Fruit fly (Drosophila melanogaster) whole organism, wandering third instar larva: ENCODE measurements around the gene Cep290.

ENCODE experiments used
- Abd-B ChIP-seq: fragments of >200 bp; optimal IDR thresholded peaks from 2 replicates; lab custom pipeline; 2017; ENCODE audit warnings: missing biosample characterization, missing genetic modification characterization
- CG32264 ChIP-seq: fragments of 200-800 bp; sonication (Bioruptor generic); optimal IDR thresholded peaks from 2 replicates; lab custom pipeline; 2016; ENCODE audit warnings: missing biosample characterization, missing genetic modification characterization
- CG9705 ChIP-seq: fragments of 200-800 bp; sonication (Bioruptor generic); optimal IDR thresholded peaks from 2 replicates; lab custom pipeline; 2018; ENCODE audit warnings: missing biosample characterization, mild to moderate bottlenecking, missing genetic modification characterization
- CrebA ChIP-seq: fragments of 200-800 bp; sonication (Bioruptor generic); optimal IDR thresholded peaks from 2 replicates; lab custom pipeline; 2016; ENCODE audit warnings: missing biosample characterization, mild to moderate bottlenecking, missing genetic modification characterization, borderline replicate concordance
- Dfd ChIP-seq: fragments of >200 bp; optimal IDR thresholded peaks from 2 replicates; lab custom pipeline; 2017; ENCODE audit warnings: missing biosample characterization, missing genetic modification characterization
- Dif ChIP-seq: fragments of 200-275, 200-300 bp; sonication (Bioruptor generic); optimal IDR thresholded peaks from 2 replicates; lab custom pipeline; 2018; ENCODE audit warnings: missing biosample characterization, missing genetic modification characterization; ENCODE audit not compliant: partially characterized antibody
- GATAd ChIP-seq: sonication (Bioruptor generic); optimal IDR thresholded peaks from 2 replicates; lab custom pipeline; 2016; ENCODE audit warnings: missing biosample characterization, missing genetic modification characterization
- HLH106 ChIP-seq: fragments of 200-800 bp; optimal IDR thresholded peaks from 3 replicates; lab custom pipeline; 2019; ENCODE audit warnings: missing biosample characterization, mild to moderate bottlenecking, missing genetic modification characterization, moderate library complexity
- Hnf4 ChIP-seq: fragments of 200-800 bp; sonication (Bioruptor generic); optimal IDR thresholded peaks from 2 replicates; lab custom pipeline; 2016; ENCODE audit warnings: missing biosample characterization, mild to moderate bottlenecking, missing genetic modification characterization
- Hr78 ChIP-seq: fragments of >200 bp; optimal IDR thresholded peaks from 2 replicates; lab custom pipeline; 2017; ENCODE audit warnings: missing biosample characterization, missing genetic modification characterization
- Hr83 ChIP-seq: fragments of 200-300 bp; sonication (Bioruptor generic); optimal IDR thresholded peaks from 2 replicates; lab custom pipeline; 2016; ENCODE audit warnings: missing biosample characterization, mild to moderate bottlenecking, missing genetic modification characterization, moderate library complexity; ENCODE audit not compliant: poor library complexity, severe bottlenecking
- Jra ChIP-seq: sonication (Bioruptor generic); optimal IDR thresholded peaks from 2 replicates; lab custom pipeline; 2016; ENCODE audit warnings: missing biosample characterization, missing genetic modification characterization
- Mio ChIP-seq: sonication (Bioruptor generic); optimal IDR thresholded peaks from 2 replicates; lab custom pipeline; 2016; ENCODE audit warnings: missing biosample characterization, missing genetic modification characterization
- Myc ChIP-seq: fragments of >200 bp; optimal IDR thresholded peaks from 2 replicates; lab custom pipeline; 2017
- N ChIP-seq: fragments of >200 bp; optimal IDR thresholded peaks from 2 replicates; lab custom pipeline; 2018; ENCODE audit warnings: missing biosample characterization, missing external identifiers, missing genetic modification characterization
- OdsH ChIP-seq: fragments of 200-800 bp; sonication (Bioruptor generic); optimal IDR thresholded peaks from 2 replicates; lab custom pipeline; 2016; ENCODE audit warnings: missing biosample characterization, mild to moderate bottlenecking, missing genetic modification characterization
- Rel ChIP-seq, 2 experiments: fragments of 200-800 bp; sonication (Bioruptor generic) in 1 of 2; optimal IDR thresholded peaks; 2 replicates in 1 of 2; 3 replicates in 1 of 2; lab custom pipeline; 2016 to 2019; ENCODE audit warnings: mild to moderate bottlenecking in 2 of 2, missing biosample characterization in 2 of 2, missing genetic modification characterization in 2 of 2, moderate library complexity in 1 of 2
- Sp1 ChIP-seq: fragments of 200-800 bp; sonication (Bioruptor generic); optimal IDR thresholded peaks from 3 replicates; lab custom pipeline; 2019; ENCODE audit warnings: missing biosample characterization, mild to moderate bottlenecking, missing genetic modification characterization, moderate library complexity
- Vsx2 ChIP-seq: fragments of 200-300, 225-300 bp; sonication (Bioruptor generic); optimal IDR thresholded peaks from 2 replicates; lab custom pipeline; 2018; ENCODE audit warnings: missing biosample characterization, missing genetic modification characterization; ENCODE audit not compliant: partially characterized antibody
- br ChIP-seq: fragments of 200-800 bp; sonication (Bioruptor generic); optimal IDR thresholded peaks from 2 replicates; lab custom pipeline; 2016; ENCODE audit warnings: missing biosample characterization, missing genetic modification characterization
- brk ChIP-seq: fragments of 200-800 bp; sonication (Bioruptor generic); optimal IDR thresholded peaks from 2 replicates; lab custom pipeline; 2016; ENCODE audit warnings: missing biosample characterization, mild to moderate bottlenecking, missing genetic modification characterization
- dl ChIP-seq, 2 experiments: fragments of 175-275, 200-275 bp in 1 of 2; fragments of 200-275 bp in 1 of 2; sonication (Bioruptor generic); optimal IDR thresholded peaks; lab custom pipeline; 2018; ENCODE audit warnings: mild to moderate bottlenecking in 2 of 2, missing biosample characterization in 2 of 2, missing genetic modification characterization in 2 of 2, moderate library complexity in 2 of 2; ENCODE audit not compliant: partially characterized antibody in 2 of 2, insufficient read depth in 1 of 2
- dmrt93B ChIP-seq: fragments of 200-800 bp; sonication (Bioruptor generic); optimal IDR thresholded peaks from 2 replicates; lab custom pipeline; 2018; ENCODE audit warnings: missing biosample characterization, mild to moderate bottlenecking, missing genetic modification characterization
- dsf ChIP-seq: sonication (Bioruptor generic); optimal IDR thresholded peaks from 2 replicates; lab custom pipeline; 2016; ENCODE audit warnings: missing biosample characterization, missing genetic modification characterization, borderline replicate concordance
- ey ChIP-seq: fragments of 200-800 bp; sonication (Bioruptor generic); optimal IDR thresholded peaks from 2 replicates; lab custom pipeline; 2016; ENCODE audit warnings: missing biosample characterization, missing genetic modification characterization
- foxo ChIP-seq, 2 experiments: fragments of 200-800 bp; sonication (Bioruptor generic); optimal IDR thresholded peaks; 2 replicates in 1 of 2; 3 replicates in 1 of 2; lab custom pipeline; 2016 to 2017; ENCODE audit warnings: missing biosample characterization in 2 of 2, missing genetic modification characterization in 2 of 2
- fru ChIP-seq: fragments of 200-800 bp; sonication (Bioruptor generic); optimal IDR thresholded peaks from 3 replicates; lab custom pipeline; 2016; ENCODE audit warnings: missing biosample characterization, mild to moderate bottlenecking, missing genetic modification characterization
- h ChIP-seq: fragments of 200-800 bp; sonication (Bioruptor generic); optimal IDR thresholded peaks from 3 replicates; lab custom pipeline; 2016; ENCODE audit warnings: missing biosample characterization, mild to moderate bottlenecking, missing genetic modification characterization
- jim ChIP-seq: fragments of 175-275, 200-325 bp; sonication (Bioruptor generic); optimal IDR thresholded peaks from 2 replicates; lab custom pipeline; 2016; ENCODE audit warnings: missing biosample characterization, mild to moderate bottlenecking, missing genetic modification characterization
- lola ChIP-seq: fragments of >200 bp; optimal IDR thresholded peaks from 2 replicates; lab custom pipeline; 2017; ENCODE audit warnings: missing biosample characterization, missing genetic modification characterization
- pan ChIP-seq: fragments of >200 bp; optimal IDR thresholded peaks from 2 replicates; lab custom pipeline; 2017
- psq ChIP-seq: fragments of 200-800 bp; sonication (Bioruptor generic); optimal IDR thresholded peaks from 3 replicates; lab custom pipeline; 2017; ENCODE audit warnings: missing biosample characterization, mild to moderate bottlenecking, missing genetic modification characterization, moderate library complexity
- rgr ChIP-seq: fragments of 200-800 bp; sonication (Bioruptor generic); optimal IDR thresholded peaks from 3 replicates; lab custom pipeline; 2016; ENCODE audit warnings: missing biosample characterization, mild to moderate bottlenecking, missing genetic modification characterization
- sage ChIP-seq: fragments of 200-800 bp; sonication (Bioruptor generic); optimal IDR thresholded peaks from 2 replicates; lab custom pipeline; 2016; ENCODE audit warnings: missing biosample characterization, mild to moderate bottlenecking, missing genetic modification characterization
- sv ChIP-seq: fragments of 200-800 bp; sonication (Bioruptor generic); optimal IDR thresholded peaks from 3 replicates; lab custom pipeline; 2016; ENCODE audit warnings: missing biosample characterization, missing genetic modification characterization
- tai ChIP-seq: sonication (Bioruptor generic); optimal IDR thresholded peaks from 2 replicates; lab custom pipeline; 2016; ENCODE audit warnings: missing biosample characterization, missing genetic modification characterization
- usp ChIP-seq: fragments of >200 bp; optimal IDR thresholded peaks from 2 replicates; lab custom pipeline; 2017; ENCODE audit warnings: missing biosample characterization, missing genetic modification characterization
- woc ChIP-seq: sonication (Bioruptor generic); optimal IDR thresholded peaks from 2 replicates; lab custom pipeline; 2016; ENCODE audit warnings: missing biosample characterization, mild to moderate bottlenecking, missing genetic modification characterization

Gene Cep290

dm6 chr3L:835455-836034 is 8.2 kb upstream of the Cep290 start, which contains the start of gene CG42554:
Gene CG42554, plus strand, starts transcription at chr3L:835683.
- peak; percentile 5 for TF ChIP-seq Hnf4
- TF ChIP-seq rgr (GFP tag; lab: Kevin White, UChicago) = peak; percentile 23
- no peak for TF ChIP-seq ey
- TF ChIP-seq, all 38 proteins: peak for 2

dm6 chr3L:837552-838187 is 6.1 kb upstream of the Cep290 start, which contains the start of the genes CG13901 and CG13887:
Gene CG13901, minus strand, starts transcription at chr3L:837821.
Gene CG13887, plus strand, starts transcription at chr3L:837861.
- TF ChIP-seq Mio (GFP tag; lab: Kevin White, UChicago) = peak; percentile 61
- peak; percentile 78 for TF ChIP-seq dsf (GFP tag; lab: Kevin White, UChicago)
- TF ChIP-seq foxo (GFP tag; optimal IDR thresholded peaks at IDR 0.05; lab: Kevin White, UChicago) = peak; percentile 7 to 95
- TF ChIP-seq GATAd = no peak
- peak; percentile 92 for TF ChIP-seq Jra
- no peak for TF ChIP-seq lola (GFP tag; lab: Kevin White, UChicago)
- TF ChIP-seq jim (GFP tag; lab: Kevin White, UChicago) = peak; percentile 47
- peak; percentile 90 for TF ChIP-seq OdsH (GFP tag; lab: Kevin White, UChicago)
- no peak for TF ChIP-seq Abd-B (GFP tag; lab: Kevin White, UChicago)
- TF ChIP-seq CrebA = no peak
- no peak for TF ChIP-seq Hr78 (GFP tag; lab: Kevin White, UChicago)
- no peak for TF ChIP-seq brk (GFP tag; lab: Kevin White, UChicago)
- TF ChIP-seq br (GFP tag; lab: Kevin White, UChicago) = peak; percentile 92
- TF ChIP-seq psq (GFP tag; lab: Kevin White, UChicago) = peak; percentile 84
- TF ChIP-seq fru (GFP tag; lab: Kevin White, UChicago) = peak; percentile 94
- TF ChIP-seq pan (lab: Kevin White, UChicago) = no peak
- no peak for TF ChIP-seq N (GFP tag; lab: Kevin White, UChicago)
- no peak for TF ChIP-seq usp (GFP tag; lab: Kevin White, UChicago)
- TF ChIP-seq tai = no peak
- TF ChIP-seq Rel (GFP tag; optimal IDR thresholded peaks at IDR 0.05; lab: Kevin White, UChicago) = no peak
- peak; percentile 75 for TF ChIP-seq Rel (tag; optimal IDR thresholded peaks at IDR 0.05; lab: Kevin White, UChicago)
- peak; percentile 94 for TF ChIP-seq rgr (GFP tag; lab: Kevin White, UChicago)
- TF ChIP-seq dl (GFP tag; optimal IDR thresholded peaks at IDR 0.05; lab: Kevin White, UChicago; ENCODE audit: insufficient read depth in 1 of 2, partially characterized antibody in 2 of 2) = no peak
- TF ChIP-seq CG9705 (GFP tag; lab: Kevin White, UChicago) = peak; percentile 90
- peak; percentile 94 for TF ChIP-seq ey
- peak; percentile 71 for TF ChIP-seq CG32264
- no peak for TF ChIP-seq Vsx2
- TF ChIP-seq dmrt93B (GFP tag; lab: Kevin White, UChicago) = peak; percentile 79
- TF ChIP-seq Dif (GFP tag; lab: Kevin White, UChicago) = no peak
- peak; percentile 95 for TF ChIP-seq h (GFP tag; lab: Kevin White, UChicago)
- TF ChIP-seq Dfd (GFP tag; lab: Kevin White, UChicago) = no peak
- peak; percentile 93 for TF ChIP-seq sv (GFP tag; lab: Kevin White, UChicago)
- peak; percentile 93 for TF ChIP-seq Hnf4
- TF ChIP-seq sage (GFP tag; lab: Kevin White, UChicago) = no peak
- peak; percentile 85 for TF ChIP-seq Hr83 (GFP tag; lab: Kevin White, UChicago)
- peak; percentile 93 for TF ChIP-seq HLH106
- peak; percentile 90 for TF ChIP-seq Sp1 (GFP tag; lab: Kevin White, UChicago)
- peak; percentile 81 for TF ChIP-seq Myc (lab: Kevin White, UChicago)
- TF ChIP-seq woc (GFP tag; lab: Kevin White, UChicago) = peak; percentile 93
